Fruit fly (Drosophila melanogaster) whole organism, embryonic: ENCODE measurements around the gene CG14220.

Source experiments
- Bdp1 ChIP-seq: fragments of 200-800 bp; sonication (Bioruptor generic); optimal IDR thresholded peaks from 3 replicates; lab custom pipeline; 2016; ENCODE audit warnings: missing biosample characterization, missing genetic modification characterization
- CG12104 ChIP-seq: fragments of 200-800 bp; sonication (Bioruptor generic); optimal IDR thresholded peaks from 3 replicates; lab custom pipeline; 2016; ENCODE audit warnings: missing biosample characterization, missing genetic modification characterization
- CG12236 ChIP-seq: fragments of 200-800 bp; sonication (Bioruptor generic); optimal IDR thresholded peaks from 2 replicates; lab custom pipeline; 2016; ENCODE audit warnings: missing biosample characterization, missing genetic modification characterization
- CG12744 ChIP-seq: fragments of 200-800 bp; sonication (Bioruptor generic); optimal IDR thresholded peaks from 2 replicates; lab custom pipeline; 2016; ENCODE audit warnings: missing biosample characterization, missing genetic modification characterization
- CG13624 ChIP-seq: fragments of 200-800 bp; sonication (Bioruptor generic); optimal IDR thresholded peaks from 2 replicates; lab custom pipeline; 2016; ENCODE audit warnings: missing biosample characterization, missing genetic modification characterization
- CG16813 ChIP-seq: fragments of 200-800 bp; sonication (Bioruptor generic); IDR thresholded peaks from 3 replicates; pipeline ENCODE4 v1.3.6; 2022; ENCODE audit warnings: missing biosample characterization, missing genetic modification characterization; ENCODE audit not compliant: partially characterized antibody
- CG17385 ChIP-seq: fragments of 200-800 bp; sonication (Bioruptor generic); optimal IDR thresholded peaks from 3 replicates; lab custom pipeline; 2018; ENCODE audit warnings: missing biosample characterization, mild to moderate bottlenecking, missing genetic modification characterization
- CG1792 ChIP-seq: fragments of 200-800 bp; sonication (Bioruptor generic); optimal IDR thresholded peaks from 2 replicates; lab custom pipeline; 2016; ENCODE audit warnings: missing biosample characterization, missing genetic modification characterization
- CG34376 ChIP-seq: fragments of 200-800 bp; sonication (Bioruptor generic); optimal IDR thresholded peaks from 2 replicates; lab custom pipeline; 2018; ENCODE audit warnings: missing biosample characterization, mild to moderate bottlenecking, missing genetic modification characterization
- CG4730 ChIP-seq: fragments of 200-800 bp; sonication (Bioruptor generic); IDR thresholded peaks from 2 replicates; pipeline ENCODE4 v1.3.6; 2022; ENCODE audit warnings: missing biosample characterization, missing genetic modification characterization
- CG6683 ChIP-seq: fragments of 200-800 bp; sonication (Bioruptor generic); optimal IDR thresholded peaks from 2 replicates; lab custom pipeline; 2017; ENCODE audit warnings: missing biosample characterization, mild to moderate bottlenecking, missing genetic modification characterization, missing genetic modification reagents
- CG6791 ChIP-seq: fragments of 200-800 bp; sonication (Bioruptor generic); IDR thresholded peaks from 3 replicates; pipeline ENCODE4 v1.3.6; 2022; ENCODE audit warnings: missing biosample characterization, missing genetic modification characterization; ENCODE audit not compliant: partially characterized antibody
- CG8089 ChIP-seq: fragments of 200-800 bp; sonication (Bioruptor generic); optimal IDR thresholded peaks from 3 replicates; lab custom pipeline; 2016; ENCODE audit warnings: missing biosample characterization, missing genetic modification characterization
- CoRest ChIP-seq: fragments of 200-800 bp; sonication (Bioruptor generic); optimal IDR thresholded peaks from 3 replicates; lab custom pipeline; 2018; ENCODE audit warnings: missing biosample characterization, mild to moderate bottlenecking, missing genetic modification characterization, moderate library complexity
- D19B ChIP-seq: fragments of 200-800 bp; sonication (Bioruptor generic); optimal IDR thresholded peaks from 2 replicates; lab custom pipeline; 2017; ENCODE audit warnings: missing biosample characterization, mild to moderate bottlenecking, missing genetic modification characterization
- Dll ChIP-seq: fragments of 200-800 bp; sonication (Bioruptor generic); IDR thresholded peaks from 4 replicates; pipeline ENCODE4 v1.3.6; 2022; ENCODE audit warnings: missing biosample characterization, missing genetic modification characterization; ENCODE audit not compliant: partially characterized antibody
- Dref ChIP-seq: fragments of 200-800 bp; sonication (Bioruptor generic); IDR thresholded peaks from 2 replicates; pipeline ENCODE4 v1.3.6; 2022; ENCODE audit warnings: missing biosample characterization, missing genetic modification characterization
- Fer1 ChIP-seq: fragments of 200-800 bp; sonication (Bioruptor generic); optimal IDR thresholded peaks from 2 replicates; lab custom pipeline; 2017; ENCODE audit warnings: missing biosample characterization, mild to moderate bottlenecking, missing genetic modification characterization
- H2.0 ChIP-seq: fragments of 200-800 bp; sonication (Bioruptor generic); IDR thresholded peaks from 2 replicates; pipeline ENCODE4 v1.3.6; 2022; ENCODE audit warnings: missing biosample characterization, missing genetic modification characterization
- Opbp ChIP-seq: fragments of 200-800 bp; sonication (Bioruptor generic); IDR thresholded peaks from 3 replicates; pipeline ENCODE4 v1.3.6; 2022; ENCODE audit warnings: missing biosample characterization, missing genetic modification characterization; ENCODE audit not compliant: partially characterized antibody
- Scr ChIP-seq: fragments of 200-800 bp; sonication (Bioruptor generic); IDR thresholded peaks from 2 replicates; pipeline ENCODE4 v1.3.6; 2022; ENCODE audit warnings: missing biosample characterization, missing genetic modification characterization; ENCODE audit not compliant: partially characterized antibody
- Sox100B ChIP-seq: fragments of 200-800 bp; sonication (Bioruptor generic); optimal IDR thresholded peaks from 3 replicates; lab custom pipeline; 2018; ENCODE audit warnings: missing biosample characterization, mild to moderate bottlenecking, missing genetic modification characterization
- TFAM ChIP-seq: fragments of 200-800 bp; sonication (Bioruptor generic); optimal IDR thresholded peaks from 2 replicates; lab custom pipeline; 2017; ENCODE audit warnings: missing biosample characterization, missing genetic modification characterization, inconsistent platforms
- ab ChIP-seq: fragments of 200-800 bp; sonication (Bioruptor generic); optimal IDR thresholded peaks from 2 replicates; lab custom pipeline; 2016; ENCODE audit warnings: missing biosample characterization, missing genetic modification characterization
- ac ChIP-seq: fragments of 200-800 bp; sonication (Bioruptor generic); optimal IDR thresholded peaks from 3 replicates; lab custom pipeline; 2017; ENCODE audit warnings: missing biosample characterization, mild to moderate bottlenecking, missing genetic modification characterization
- ase ChIP-seq: fragments of 200-800 bp; sonication (Bioruptor generic); IDR thresholded peaks from 3 replicates; pipeline ENCODE4 v1.3.6; 2022; ENCODE audit warnings: missing biosample characterization, missing genetic modification characterization
- chm ChIP-seq: fragments of 200-800 bp; sonication (Bioruptor generic); IDR thresholded peaks from 2 replicates; pipeline ENCODE4 v1.3.6; 2022; ENCODE audit warnings: missing biosample characterization, missing genetic modification characterization
- chn ChIP-seq: fragments of 200-800 bp; sonication (Bioruptor generic); optimal IDR thresholded peaks from 2 replicates; lab custom pipeline; 2016; ENCODE audit warnings: missing biosample characterization, missing genetic modification characterization
- crp ChIP-seq, 2 experiments: fragments of 200-800 bp; sonication (Bioruptor generic); optimal IDR thresholded peaks; 2 replicates in 1 of 2; 3 replicates in 1 of 2; lab custom pipeline; 2017; ENCODE audit warnings: missing biosample characterization in 2 of 2, missing genetic modification characterization in 2 of 2, mild to moderate bottlenecking in 1 of 2, moderate library complexity in 1 of 2
- ftz-f1 ChIP-seq: fragments of 200-800 bp; sonication (Bioruptor generic); optimal IDR thresholded peaks from 2 replicates; lab custom pipeline; 2016; ENCODE audit warnings: missing biosample characterization, missing genetic modification characterization
- grau ChIP-seq: fragments of 200-800 bp; optimal IDR thresholded peaks from 3 replicates; lab custom pipeline; 2019; ENCODE audit warnings: missing biosample characterization, mild to moderate bottlenecking, missing genetic modification characterization, moderate library complexity
- her ChIP-seq: fragments of 200-800 bp; sonication (Bioruptor generic); optimal IDR thresholded peaks from 2 replicates; lab custom pipeline; 2016; ENCODE audit warnings: missing biosample characterization, missing genetic modification characterization
- peb ChIP-seq: fragments of 200-800 bp; sonication (Bioruptor generic); IDR thresholded peaks from 2 replicates; pipeline ENCODE4 v1.3.6; 2022; ENCODE audit warnings: missing biosample characterization, missing genetic modification characterization
- pfk ChIP-seq: fragments of 200-800 bp; sonication (Bioruptor generic); optimal IDR thresholded peaks from 2 replicates; lab custom pipeline; 2018; ENCODE audit warnings: missing biosample characterization, mild to moderate bottlenecking, missing genetic modification characterization, moderate library complexity
- phol ChIP-seq: fragments of 200-800 bp; sonication (Bioruptor generic); optimal IDR thresholded peaks from 3 replicates; lab custom pipeline; 2018; ENCODE audit warnings: missing biosample characterization, mild to moderate bottlenecking, missing genetic modification characterization, moderate library complexity
- ro ChIP-seq: fragments of 200-800 bp; sonication (Bioruptor generic); IDR thresholded peaks from 2 replicates; pipeline ENCODE4 v1.3.6; 2022; ENCODE audit warnings: missing biosample characterization, missing genetic modification characterization
- slou ChIP-seq: fragments of 200-800 bp; sonication (Bioruptor generic); optimal IDR thresholded peaks from 3 replicates; lab custom pipeline; 2016; ENCODE audit warnings: missing biosample characterization, missing genetic modification characterization
- so ChIP-seq: fragments of 200-800 bp; sonication (Bioruptor generic); IDR thresholded peaks from 3 replicates; pipeline ENCODE4 v1.3.6; 2022; ENCODE audit warnings: missing biosample characterization, missing genetic modification characterization
- tap ChIP-seq: fragments of 200-800 bp; optimal IDR thresholded peaks from 3 replicates; lab custom pipeline; 2019; ENCODE audit warnings: missing biosample characterization, mild to moderate bottlenecking, missing genetic modification characterization, moderate library complexity
- vfl ChIP-seq: fragments of 200-800 bp; sonication (Bioruptor generic); optimal IDR thresholded peaks from 2 replicates; lab custom pipeline; 2016; ENCODE audit warnings: missing biosample characterization, missing genetic modification characterization
- vnd ChIP-seq: fragments of 200-800 bp; sonication (Bioruptor generic); IDR thresholded peaks from 3 replicates; pipeline ENCODE4 v1.3.6; 2022; ENCODE audit warnings: missing biosample characterization, missing genetic modification characterization; ENCODE audit not compliant: partially characterized antibody
- zen2 ChIP-seq: fragments of 200-800 bp; sonication (Bioruptor generic); IDR thresholded peaks from 3 replicates; pipeline ENCODE4 v1.3.6; 2022; ENCODE audit warnings: missing biosample characterization, missing genetic modification characterization; ENCODE audit not compliant: partially characterized antibody

Gene CG14220

DNA sequence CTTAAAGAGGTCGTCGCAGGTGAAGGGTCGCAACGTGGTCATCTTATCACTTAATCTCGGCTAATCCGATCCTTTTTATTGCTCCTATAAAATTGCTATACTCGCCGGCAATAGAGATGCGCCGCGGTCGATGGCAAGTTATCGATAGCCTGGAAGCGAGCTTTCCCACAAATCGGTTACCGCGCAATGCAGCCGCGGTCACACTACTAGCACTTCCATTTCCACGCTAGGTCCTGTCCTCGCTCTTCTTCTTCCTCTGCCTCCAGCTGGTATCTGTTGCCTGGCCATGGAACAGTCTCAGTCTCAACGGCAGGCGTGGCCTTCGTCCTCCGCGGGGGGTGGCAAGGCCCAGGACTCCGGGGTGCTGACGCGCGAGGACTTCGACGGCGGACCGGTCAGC, 21.3 kb upstream of the CG14220 start, which contains the start of the genes Naa20A and MKP-4 (continued):
- TF ChIP-seq Fer1 (peak; percentile 5), CG13624 (peak; percentile 31), CG6791 (peak; percentile 68), CG8089 (GFP tag; lab: Kevin White, UChicago) (no peak), Bdp1 (GFP tag; lab: Kevin White, UChicago) (no peak), chm (GFP tag; lab: Robert Waterston, UW) (peak; percentile 37; the same call in 1 of the 2 replicates), grau (tag; lab: Kevin White, UChicago) (no peak), ab (GFP tag; lab: Kevin White, UChicago) (no peak), crp (GFP tag; optimal IDR thresholded peaks at IDR 0.05; lab: Kevin White, UChicago) (peak in 1 of 2 experiments; percentile 69), Dref (peak; percentile 87), so (no peak), CG16813 (GFP tag; lab: Robert Waterston, UW) (peak; percentile 68), CG34376 (GFP tag; lab: Kevin White, UChicago) (peak; percentile 14), Scr (GFP tag; lab: Robert Waterston, UW) (peak; percentile 73), slou (GFP tag; lab: Kevin White, UChicago) (no peak), vnd (GFP tag; lab: Robert Waterston, UW) (peak; percentile 56), CoRest (tag; lab: Kevin White, UChicago) (no peak), Dll (GFP tag; lab: Robert Waterston, UW) (peak; percentile 73), zen2 (GFP tag; lab: Robert Waterston, UW) (peak; percentile 76), CG12744 (GFP tag; lab: Kevin White, UChicago) (no peak), peb (no peak), CG12104 (GFP tag; lab: Kevin White, UChicago) (no peak), CG17385 (peak; percentile 82), vfl (no peak), CG6683 (GFP tag; lab: Kevin White, UChicago) (no peak), ac (GFP tag; lab: Kevin White, UChicago) (no peak), her (GFP tag; lab: Kevin White, UChicago) (peak; percentile 38), tap (tag; lab: Kevin White, UChicago) (no peak), Opbp (GFP tag; lab: Robert Waterston, UW) (peak; percentile 76), ro (GFP tag; lab: Robert Waterston, UW) (no peak), chn (GFP tag; lab: Kevin White, UChicago) (no peak), ase (GFP tag; lab: Robert Waterston, UW) (no peak), TFAM (GFP tag; lab: Kevin White, UChicago) (no peak), H2.0 (GFP tag; lab: Robert Waterston, UW) (no peak), pfk (peak; percentile 23), Sox100B (GFP tag; lab: Kevin White, UChicago) (no peak), CG4730 (no peak), ftz-f1 (GFP tag; lab: Kevin White, UChicago) (peak; percentile 68), CG12236 (GFP tag; lab: Kevin White, UChicago) (no peak), phol (peak; percentile 12), D19B (no peak), CG1792 (no peak)
